Worm (Caenorhabditis elegans): Measurements from ENCODE around the gene hsb-1.

Gene hsb-1

ce11 chrIV:12600941-12601340 lies 33.9 kb upstream of the hsb-1 start:
- TF ChIP-seq nhr-21 (tag; optimal IDR thresholded peaks at IDR 0.05): no peak
- TF ChIP-seq ceh-16 (tag; optimal IDR thresholded peaks at IDR 0.05): no peak
- TF ChIP-seq fos-1 (tag; optimal IDR thresholded peaks at IDR 0.05): peak; percentile 85
- peak; percentile 25 for TF ChIP-seq crh-2 (tag; optimal IDR thresholded peaks at IDR 0.05)
- TF ChIP-seq sma-9 (GFP tag; optimal IDR thresholded peaks at IDR 0.05): peak; percentile 44
- TF ChIP-seq sma-9 (tag; optimal IDR thresholded peaks at IDR 0.05): no peak

ce11 chrIV:12599158-12599557 lies 32.1 kb upstream of the hsb-1 start, which contains the start of gene pgp-1:
pgp-1 (minus strand) TSS chrIV:12599169.
- TF ChIP-seq unc-62 (GFP tag; optimal IDR thresholded peaks at IDR 0.05): no peak
- TF ChIP-seq crh-2 (tag; optimal IDR thresholded peaks at IDR 0.05): peak; percentile 38
- TF ChIP-seq zag-1 (tag; optimal IDR thresholded peaks at IDR 0.05): no peak
- TF ChIP-seq nhr-129 (tag; optimal IDR thresholded peaks at IDR 0.05): no peak
- peak; percentile 83 for TF ChIP-seq sma-9 (GFP tag; optimal IDR thresholded peaks at IDR 0.05)
- TF ChIP-seq sma-9 (tag; optimal IDR thresholded peaks at IDR 0.05): no peak
- TF ChIP-seq mab-5 (tag; optimal IDR thresholded peaks at IDR 0.05): no peak
- no peak for TF ChIP-seq nhr-11 (tag; optimal IDR thresholded peaks at IDR 0.05)
- TF ChIP-seq fos-1 (tag; optimal IDR thresholded peaks at IDR 0.05): peak; percentile 91
- TF ChIP-seq mbf-1 (tag; optimal IDR thresholded peaks at IDR 0.05): no peak

ce11 chrIV:12596960-12597359 lies 29.9 kb upstream of the hsb-1 start:
- TF ChIP-seq sma-3 (GFP tag; optimal IDR thresholded peaks at IDR 0.05): no peak
- TF ChIP-seq F13H6.1 (tag; optimal IDR thresholded peaks at IDR 0.05): no peak
- TF ChIP-seq dmd-4 (tag; optimal IDR thresholded peaks at IDR 0.05): no peak
- no peak for TF ChIP-seq ceh-82 (tag; optimal IDR thresholded peaks at IDR 0.05)

- no peak for TF ChIP-seq elt-3 (tag; optimal IDR thresholded peaks at IDR 0.05)
- peak; percentile 32 for TF ChIP-seq nhr-21 (tag; optimal IDR thresholded peaks at IDR 0.05)
- TF ChIP-seq ZK546.5 (tag; optimal IDR thresholded peaks at IDR 0.05): no peak
- TF ChIP-seq dmd-4 (tag; optimal IDR thresholded peaks at IDR 0.05): no peak
- TF ChIP-seq unc-55 (GFP tag; optimal IDR thresholded peaks at IDR 0.05): peak; percentile 77
- peak; percentile 64 for TF ChIP-seq Y55F3AM.14 (GFP tag; optimal IDR thresholded peaks at IDR 0.05)
- TF ChIP-seq C34F6.9 (tag; optimal IDR thresholded peaks at IDR 0.05): peak; percentile 77
- TF ChIP-seq nhr-25 (tag; optimal IDR thresholded peaks at IDR 0.05): no peak
- peak; percentile 45 for TF ChIP-seq mab-5 (tag; optimal IDR thresholded peaks at IDR 0.05)
- TF ChIP-seq sma-9 (GFP tag; optimal IDR thresholded peaks at IDR 0.05): peak; percentile 70
- TF ChIP-seq sma-9 (tag; optimal IDR thresholded peaks at IDR 0.05): no peak
- TF ChIP-seq egl-27 (tag; optimal IDR thresholded peaks at IDR 0.05): peak; percentile 28
- TF ChIP-seq unc-62 (GFP tag; optimal IDR thresholded peaks at IDR 0.05): no peak
- peak; percentile 50 for TF ChIP-seq fos-1 (tag; optimal IDR thresholded peaks at IDR 0.05)
- TF ChIP-seq blmp-1 (tag; optimal IDR thresholded peaks at IDR 0.05; ENCODE audit: insufficient read depth): no peak
- TF ChIP-seq unc-39 (tag; optimal IDR thresholded peaks at IDR 0.05): no peak
- peak; percentile 66 for TF ChIP-seq F13H6.1 (tag; optimal IDR thresholded peaks at IDR 0.05)
- TF ChIP-seq gmeb-1 (tag; optimal IDR thresholded peaks at IDR 0.05): peak; percentile 68
- TF ChIP-seq ceh-16 (tag; optimal IDR thresholded peaks at IDR 0.05): no peak
- TF ChIP-seq ztf-4 (tag; optimal IDR thresholded peaks at IDR 0.05): no peak
- TF ChIP-seq ztf-1 (GFP tag; conservative IDR thresholded peaks at IDR 0.05): no peak
- peak; percentile 38 for TF ChIP-seq lin-13 (GFP tag; optimal IDR thresholded peaks at IDR 0.05)
- TF ChIP-seq skn-1 (tag; optimal IDR thresholded peaks at IDR 0.05): no peak
- TF ChIP-seq R02D3.7 (tag; optimal IDR thresholded peaks at IDR 0.05): no peak
- peak; percentile 57 for TF ChIP-seq crh-2 (tag; optimal IDR thresholded peaks at IDR 0.05)
- TF ChIP-seq ama-1 (optimal IDR thresholded peaks at IDR 0.05): no peak
- TF ChIP-seq snpc-4 (tag; optimal IDR thresholded peaks at IDR 0.05): no peak
- TF ChIP-seq lsy-2 (tag; optimal IDR thresholded peaks at IDR 0.05): peak; percentile 57 to 75
- TF ChIP-seq lin-11 (tag; optimal IDR thresholded peaks at IDR 0.05): peak; percentile 72
- TF ChIP-seq nhr-23 (tag; optimal IDR thresholded peaks at IDR 0.05): no peak
- TF ChIP-seq sma-3 (GFP tag; optimal IDR thresholded peaks at IDR 0.05): peak; percentile 59
- TF ChIP-seq nhr-129 (tag; optimal IDR thresholded peaks at IDR 0.05): peak; percentile 81
- no peak for TF ChIP-seq aly-2 (tag; optimal IDR thresholded peaks at IDR 0.05)
- no peak for TF ChIP-seq lin-39 (tag; optimal IDR thresholded peaks at IDR 0.05)
- TF ChIP-seq nhr-77 (tag; optimal IDR thresholded peaks at IDR 0.05): no peak
- peak; percentile 60 for TF ChIP-seq zag-1 (tag; optimal IDR thresholded peaks at IDR 0.05)
- no peak for TF ChIP-seq elt-1 (tag; optimal IDR thresholded peaks at IDR 0.05)
- TF ChIP-seq mdl-1 (tag; optimal IDR thresholded peaks at IDR 0.05): peak in 1 of 2 experiments; percentile 52
- TF ChIP-seq alr-1 (tag; optimal IDR thresholded peaks at IDR 0.05): no peak
Measured at ce11 chrIV:12594574-12594973, 27.5 kb upstream of the hsb-1 start.
